Worm (Caenorhabditis elegans) whole organism, young adult: ENCODE data around the gene F12A10.9.

Experiments
- B0261.1 ChIP-seq: sonication (generic microtip); optimal IDR thresholded peaks from 2 replicates; lab custom pipeline; 2016; ENCODE audit warnings: mild to moderate bottlenecking, missing genetic modification characterization, moderate library complexity, missing compliant biosample characterization
- C17E4.6 ChIP-seq: fragments of 200-800 bp; sonication (Bioruptor generic); IDR thresholded peaks from 2 replicates; pipeline ENCODE4 v1.3.6; 2022; ENCODE audit warnings: missing genetic modification reagents, missing genetic modification characterization, missing compliant biosample characterization
- D2030.7 ChIP-seq: fragments of 200-800 bp; sonication (Bioruptor generic); IDR thresholded peaks from 2 replicates; pipeline ENCODE4 v1.3.6; 2022; ENCODE audit warnings: missing genetic modification reagents, missing genetic modification characterization, missing compliant biosample characterization
- F22D6.2 ChIP-seq: sonication (generic microtip); optimal IDR thresholded peaks from 2 replicates; lab custom pipeline; 2016; ENCODE audit warnings: mild to moderate bottlenecking, missing genetic modification characterization, missing compliant biosample characterization
- K12H6.12 ChIP-seq: fragments of 200-800 bp; sonication (Bioruptor generic); optimal IDR thresholded peaks from 2 replicates; lab custom pipeline; 2018; ENCODE audit warnings: mild to moderate bottlenecking, missing genetic modification characterization, missing compliant biosample characterization
- Y53F4B.3 ChIP-seq: fragments of 200-800 bp; sonication (Bioruptor generic); IDR thresholded peaks from 2 replicates; pipeline ENCODE4 v1.3.6; 2022; ENCODE audit warnings: missing genetic modification reagents, missing genetic modification characterization, missing compliant biosample characterization
- Y95B8A.8 ChIP-seq: fragments of 200-800 bp; sonication (Bioruptor generic); IDR thresholded peaks from 2 replicates; pipeline ENCODE4 v1.3.6; 2022; ENCODE audit warnings: missing genetic modification reagents, missing genetic modification characterization, missing compliant biosample characterization
- akir-1 ChIP-seq: fragments of 200-800 bp; sonication (Bioruptor generic); optimal IDR thresholded peaks from 2 replicates; lab custom pipeline; 2018; ENCODE audit warnings: mild to moderate bottlenecking, missing genetic modification characterization, moderate library complexity, missing compliant biosample characterization
- ccch-3 ChIP-seq: fragments of 200-800 bp; sonication (Bioruptor generic); optimal IDR thresholded peaks from 2 replicates; lab custom pipeline; 2018; ENCODE audit warnings: mild to moderate bottlenecking, missing genetic modification characterization, missing compliant biosample characterization
- cebp-2 ChIP-seq: fragments of 200-800 bp; sonication (Bioruptor generic); IDR thresholded peaks from 2 replicates; pipeline ENCODE4 v1.3.6; 2022; ENCODE audit warnings: missing genetic modification characterization, missing compliant biosample characterization
- ceh-79 ChIP-seq: sonication (generic microtip); optimal IDR thresholded peaks from 2 replicates; lab custom pipeline; 2017; ENCODE audit warnings: mild to moderate bottlenecking, missing genetic modification characterization, missing compliant biosample characterization
- ceh-91 ChIP-seq: fragments of 200-800 bp; sonication (Bioruptor generic); IDR thresholded peaks from 2 replicates; pipeline ENCODE4 v1.3.6; 2022; ENCODE audit warnings: missing genetic modification reagents, missing genetic modification characterization, missing compliant biosample characterization
- dpl-1 ChIP-seq: fragments of 150-350 bp; optimal IDR thresholded peaks from 2 replicates; lab custom pipeline; 2014; ENCODE audit warnings: missing biosample characterization, missing genetic modification reagents, missing genetic modification characterization
- efl-1 ChIP-seq: fragments of 150-350 bp; optimal IDR thresholded peaks from 2 replicates; lab custom pipeline; 2014; ENCODE audit warnings: missing biosample characterization, missing genetic modification reagents, missing genetic modification characterization
- egl-44 ChIP-seq: fragments of 200-800 bp; sonication (Bioruptor generic); IDR thresholded peaks from 2 replicates; pipeline ENCODE4 v1.3.6; 2022; ENCODE audit warnings: missing genetic modification reagents, missing genetic modification characterization, missing compliant biosample characterization
- ekl-4 ChIP-seq: fragments of 200-800 bp; sonication (Bioruptor generic); IDR thresholded peaks from 2 replicates; pipeline ENCODE4 v1.3.6; 2022; ENCODE audit warnings: missing genetic modification reagents, missing genetic modification characterization, missing compliant biosample characterization
- gei-17 ChIP-seq: fragments of 200-800 bp; sonication (Bioruptor generic); optimal IDR thresholded peaks from 2 replicates; lab custom pipeline; 2018; ENCODE audit warnings: mild to moderate bottlenecking, missing genetic modification characterization, missing compliant biosample characterization
- him-1 ChIP-seq: sonication (generic microtip); optimal IDR thresholded peaks from 2 replicates; lab custom pipeline; 2016; ENCODE audit warnings: missing genotype, missing genetic modification reagents, missing genetic modification characterization, missing compliant biosample characterization
- hlh-12 ChIP-seq: sonication (generic microtip); optimal IDR thresholded peaks from 2 replicates; lab custom pipeline; 2016; ENCODE audit warnings: missing genetic modification characterization, missing compliant biosample characterization
- hmg-1.2 ChIP-seq: fragments of 200-800 bp; sonication (Bioruptor generic); IDR thresholded peaks from 2 replicates; pipeline ENCODE4 v1.3.6; 2022; ENCODE audit warnings: missing genetic modification reagents, missing genetic modification characterization, missing compliant biosample characterization
- hmg-20 ChIP-seq: fragments of 200-800 bp; sonication (Bioruptor generic); IDR thresholded peaks from 2 replicates; pipeline ENCODE4 v1.3.6; 2022; ENCODE audit warnings: missing genetic modification reagents, missing genetic modification characterization, missing compliant biosample characterization
- hrde-1 ChIP-seq: sonication (generic microtip); optimal IDR thresholded peaks from 2 replicates; lab custom pipeline; 2016; ENCODE audit warnings: missing genetic modification characterization, mild to moderate bottlenecking, missing compliant biosample characterization, moderate library complexity, missing genotype, missing genetic modification reagents, borderline replicate concordance
- lag-1 ChIP-seq: fragments of 200-800 bp; sonication (Bioruptor generic); IDR thresholded peaks from 2 replicates; pipeline ENCODE4 v1.3.6; 2022; ENCODE audit warnings: missing genetic modification reagents, missing genetic modification characterization, missing compliant biosample characterization
- let-526 ChIP-seq: fragments of 200-800 bp; sonication (Bioruptor generic); IDR thresholded peaks from 2 replicates; pipeline ENCODE4 v1.3.6; 2022; ENCODE audit warnings: missing genetic modification reagents, missing genetic modification characterization, missing compliant biosample characterization
- lin-26 ChIP-seq: fragments of 200-800 bp; sonication (Bioruptor generic); IDR thresholded peaks from 2 replicates; pipeline ENCODE4 v1.3.6; 2022; ENCODE audit warnings: missing genetic modification reagents, missing genetic modification characterization, missing compliant biosample characterization
- lsl-1 ChIP-seq: fragments of 200-800 bp; sonication (Bioruptor generic); optimal IDR thresholded peaks from 2 replicates; lab custom pipeline; 2018; ENCODE audit warnings: mild to moderate bottlenecking, missing genetic modification characterization, moderate library complexity, missing compliant biosample characterization
- madf-6 ChIP-seq: fragments of 200-800 bp; sonication (Bioruptor generic); IDR thresholded peaks from 2 replicates; pipeline ENCODE4 v1.3.6; 2022; ENCODE audit warnings: missing genetic modification reagents, missing genetic modification characterization, missing compliant biosample characterization
- madf-8 ChIP-seq: fragments of 200-800 bp; sonication (Bioruptor generic); conservative IDR thresholded peaks from 2 replicates; pipeline ENCODE4 v1.3.6; 2022; ENCODE audit warnings: missing genetic modification reagents, missing genetic modification characterization, missing compliant biosample characterization
- nfya-2 ChIP-seq: fragments of 200-800 bp; sonication (Bioruptor generic); IDR thresholded peaks from 2 replicates; pipeline ENCODE4 v1.3.6; 2022; ENCODE audit warnings: missing genetic modification reagents, missing genetic modification characterization, missing compliant biosample characterization
- pbrm-1 ChIP-seq: fragments of 200-800 bp; sonication (Bioruptor generic); IDR thresholded peaks from 2 replicates; pipeline ENCODE4 v1.3.6; 2022; ENCODE audit warnings: missing genetic modification reagents, missing genetic modification characterization, missing compliant biosample characterization
- repo-1 ChIP-seq: sonication (generic microtip); optimal IDR thresholded peaks from 2 replicates; lab custom pipeline; 2017; ENCODE audit warnings: mild to moderate bottlenecking, missing genetic modification characterization, missing compliant biosample characterization
- rpc-1 ChIP-seq, 2 experiments: fragments of 150-350 bp in 1 of 2; sonication (generic microtip) in 1 of 2; optimal IDR thresholded peaks; 2 replicates each; lab custom pipeline; 2014 to 2018; ENCODE audit warnings: missing biosample characterization in 1 of 2, missing genetic modification characterization in 1 of 2, missing genetic modification reagents in 1 of 2, missing genotype in 1 of 2
- snpc-3.4 ChIP-seq: sonication (generic microtip); optimal IDR thresholded peaks from 2 replicates; lab custom pipeline; 2017; ENCODE audit warnings: missing genetic modification characterization, mild to moderate bottlenecking, missing compliant biosample characterization, antibody characterized with exemption, moderate library complexity, missing genotype, missing genetic modification reagents
- snpc-4 ChIP-seq, 5 experiments: fragments of 150-350 bp in 1 of 5; sonication (generic microtip) in 4 of 5; optimal IDR thresholded peaks; 2 replicates each; lab custom pipeline; 2014 to 2018; ENCODE audit warnings: missing genetic modification characterization in 5 of 5, missing biosample characterization in 3 of 5, antibody characterized with exemption in 2 of 5, mild to moderate bottlenecking in 2 of 5, missing compliant biosample characterization in 2 of 5, missing genotype in 2 of 5, moderate library complexity in 2 of 5, missing genetic modification reagents in 1 of 5
- somi-1 ChIP-seq: fragments of 200-800 bp; sonication (Bioruptor generic); optimal IDR thresholded peaks from 2 replicates; lab custom pipeline; 2018; ENCODE audit warnings: mild to moderate bottlenecking, missing genetic modification characterization, missing compliant biosample characterization
- tbx-9 ChIP-seq: sonication (generic microtip); optimal IDR thresholded peaks from 2 replicates; lab custom pipeline; 2016; ENCODE audit warnings: borderline replicate concordance, missing genetic modification characterization, inconsistent platforms, missing compliant biosample characterization
- unc-62 ChIP-seq: fragments of 150-350 bp; optimal IDR thresholded peaks from 2 replicates; lab custom pipeline; 2014; ENCODE audit warnings: missing biosample characterization, missing genetic modification reagents, missing genetic modification characterization
- xnd-1 ChIP-seq: sonication (generic microtip); optimal IDR thresholded peaks from 2 replicates; lab custom pipeline; 2016; ENCODE audit warnings: missing genotype, missing genetic modification reagents, missing genetic modification characterization, missing compliant biosample characterization
- ztf-25 ChIP-seq: fragments of 200-800 bp; sonication (Bioruptor generic); IDR thresholded peaks from 2 replicates; pipeline ENCODE4 v1.3.6; 2022; ENCODE audit warnings: missing genetic modification reagents, missing genetic modification characterization, missing compliant biosample characterization
- ztf-26 ChIP-seq: sonication (generic microtip); optimal IDR thresholded peaks from 2 replicates; lab custom pipeline; 2017; ENCODE audit warnings: missing genetic modification characterization, missing compliant biosample characterization
- ztf-3 ChIP-seq: fragments of 200-800 bp; sonication (Bioruptor generic); optimal IDR thresholded peaks from 2 replicates; lab custom pipeline; 2018; ENCODE audit warnings: mild to moderate bottlenecking, missing genetic modification characterization, missing compliant biosample characterization

Gene F12A10.9

ce11 chrII:5481982-5482381, 16.5 kb upstream of the F12A10.9 start, which contains the start of gene cal-8:
Gene cal-8 (minus strand): TSS chrII:5482041.
- TF ChIP-seq K12H6.12 (tag; lab: Kevin White, UChicago) (no peak), pbrm-1 (no peak), lag-1 (GFP tag; lab: Robert Waterston, UW) (no peak), hmg-1.2 (no peak), B0261.1 (tag; lab: Kevin White, UChicago) (no peak), let-526 (GFP tag; lab: Robert Waterston, UW) (no peak), somi-1 (GFP tag; lab: Kevin White, UChicago) (no peak), rpc-1 (optimal IDR thresholded peaks at IDR 0.05; lab: Kevin White, UChicago) (no peak), rpc-1 (tag; optimal IDR thresholded peaks at IDR 0.05; lab: Kevin White, UChicago) (no peak), efl-1 (no peak), gei-17 (GFP tag; lab: Kevin White, UChicago) (no peak), C17E4.6 (no peak), unc-62 (GFP tag; lab: Kevin White, UChicago) (no peak), tbx-9 (tag; lab: Kevin White, UChicago) (no peak), snpc-3.4 (no peak), F22D6.2 (no peak)

ce11 chrII:5487844-5488243, 10.6 kb upstream of the F12A10.9 start, which contains the start of gene nep-5:
Gene nep-5 (plus strand): TSS chrII:5488144.
- TF ChIP-seq ekl-4 (GFP tag; lab: Robert Waterston, UW): no peak
- TF ChIP-seq hmg-20 (GFP tag; lab: Robert Waterston, UW): no peak

- TF ChIP-seq hlh-12 (tag; lab: Kevin White, UChicago): no peak
- no peak for TF ChIP-seq Y53F4B.3 (GFP tag; lab: Robert Waterston, UW)
Observed at ce11 chrII:5494405-5494804, 4.1 kb upstream of the F12A10.9 start, which contains the start of gene F12A10.6. Gene F12A10.6 (minus strand): TSS chrII:5494505.

ce11 chrII:5496375-5496774, 2.1 kb upstream of the F12A10.9 start, which contains the start of gene F12A10.1:
Gene F12A10.1 (plus strand): TSS chrII:5496540.
- TF ChIP-seq lsl-1 (GFP tag; lab: Kevin White, UChicago) (no peak), ceh-79 (tag; lab: Kevin White, UChicago) (no peak), cebp-2 (GFP tag; lab: Robert Waterston, UW) (no peak), hrde-1 (no peak), Y95B8A.8 (GFP tag; lab: Robert Waterston, UW) (no peak), hmg-1.2 (no peak), nfya-2 (GFP tag; lab: Robert Waterston, UW) (no peak), ceh-91 (GFP tag; lab: Robert Waterston, UW) (no peak)

- TF ChIP-seq akir-1 (GFP tag; lab: Kevin White, UChicago) (no peak), ztf-26 (no peak), hmg-1.2 (0 out of 2 replicates have a peak, but pooled peaks have one; percentile 18), ccch-3 (GFP tag; lab: Kevin White, UChicago) (no peak), ztf-25 (GFP tag; lab: Robert Waterston, UW) (no peak), nfya-2 (GFP tag; lab: Robert Waterston, UW) (no peak), repo-1 (tag; lab: Kevin White, UChicago) (no peak), xnd-1 (tag; lab: Kevin White, UChicago) (peak; percentile 44), madf-8 (GFP tag; lab: Robert Waterston, UW) (peak; percentile 33), snpc-4 (GFP tag; optimal IDR thresholded peaks at IDR 0.05; lab: Kevin White, UChicago) (no peak), snpc-4 (tag; optimal IDR thresholded peaks at IDR 0.05; lab: Kevin White, UChicago) (no peak), hrde-1 (no peak), ztf-3 (GFP tag; lab: Kevin White, UChicago) (no peak), D2030.7 (GFP tag; lab: Robert Waterston, UW) (0 out of 2 replicates have a peak, but pooled peaks have one; percentile 27), dpl-1 (GFP tag; lab: Kevin White, UChicago) (peak; percentile 14), pbrm-1 (no peak), F22D6.2 (no peak), lin-26 (0 out of 2 replicates have a peak, but pooled peaks have one; percentile 44), him-1 (tag; lab: Kevin White, UChicago) (no peak), efl-1 (peak; percentile 59), egl-44 (GFP tag; lab: Robert Waterston, UW) (no peak), madf-6 (GFP tag; lab: Robert Waterston, UW) (peak; percentile 83)
Observed at ce11 chrII:5497541-5497940, 948 bp upstream of the F12A10.9 start.
